Fruit fly (Drosophila melanogaster): Measurements from ENCODE around the gene CG6885.

DNA sequence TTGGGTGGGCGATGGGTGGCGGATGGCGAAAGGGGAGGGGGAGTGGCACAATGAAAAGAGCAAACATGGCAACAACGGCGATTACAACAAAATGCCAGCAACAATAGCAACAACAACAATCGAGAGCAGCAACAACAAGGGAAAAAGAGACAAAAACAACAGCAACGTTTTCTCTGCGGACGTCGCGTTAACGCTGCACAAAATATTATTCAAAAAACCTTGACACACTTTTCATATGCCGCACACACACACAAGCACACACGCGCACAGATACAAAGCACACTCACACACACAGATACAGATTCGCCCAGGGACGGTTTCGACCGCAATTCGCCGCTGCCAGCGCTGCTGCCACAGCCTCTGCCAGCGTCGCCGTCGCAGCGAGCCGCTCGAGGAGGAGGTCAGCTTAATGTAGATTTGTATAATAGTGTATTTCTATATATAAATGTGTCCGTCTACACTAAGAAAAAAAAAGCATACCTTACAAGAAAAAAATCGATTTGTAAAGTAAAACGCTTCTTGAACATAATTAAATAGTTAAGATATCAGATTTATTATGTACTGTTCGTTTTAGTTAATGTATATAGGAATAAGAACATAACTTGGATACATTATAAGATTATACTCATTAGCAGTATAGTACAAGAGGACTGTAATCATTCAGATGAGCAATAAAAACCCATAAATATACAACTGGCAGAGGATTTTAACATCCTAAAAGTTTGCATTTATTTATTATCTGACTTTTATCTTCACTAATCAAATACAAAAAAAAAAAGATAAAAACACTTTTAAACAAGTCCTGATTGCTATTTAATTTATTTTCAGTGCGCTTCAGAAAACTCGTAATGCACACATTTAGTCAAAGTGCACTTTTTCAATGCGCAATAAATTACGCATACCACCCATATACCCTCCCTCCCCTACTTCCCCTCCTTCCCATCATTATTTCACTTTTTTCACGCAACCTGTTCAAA, 37.7 kb downstream of the CG6885 start:
- TF ChIP-seq CG3281 (GFP tag; optimal IDR thresholded peaks at IDR 0.05) (peak; percentile 4), CG43689 (GFP tag; IDR thresholded peaks at IDR 0.05) (no peak), Xbp1 (GFP tag; optimal IDR thresholded peaks at IDR 0.05) (peak; percentile 50), CG18599 (GFP tag; optimal IDR thresholded peaks at IDR 0.05) (peak; percentile 39), CG14965 (GFP tag; optimal IDR thresholded peaks at IDR 0.05; ENCODE audit: borderline replicate concordance) (no peak), Poxn (GFP tag; IDR thresholded peaks at IDR 0.05) (no peak), chm (GFP tag; IDR thresholded peaks at IDR 0.05) (no peak; the same call in 1 of the 2 replicates), zen (tag; optimal IDR thresholded peaks at IDR 0.05) (peak; percentile 7), CG1024 (GFP tag; IDR thresholded peaks at IDR 0.05) (no peak), Opbp (GFP tag; IDR thresholded peaks at IDR 0.05; ENCODE audit: partially characterized antibody) (no peak), CG8281 (tag; optimal IDR thresholded peaks at IDR 0.05) (peak; percentile 55), br (optimal IDR thresholded peaks at IDR 0.05) (no peak), vnd (GFP tag; IDR thresholded peaks at IDR 0.05; ENCODE audit: partially characterized antibody) (no peak), CG42726 (GFP tag; IDR thresholded peaks at IDR 0.05; ENCODE audit: partially characterized antibody) (no peak)

Data from whole organism, embryonic.